Worm (Caenorhabditis elegans): ENCODE measurements around the gene Y71H2AM.3.

Y71H2AM.3 gene

DNA sequence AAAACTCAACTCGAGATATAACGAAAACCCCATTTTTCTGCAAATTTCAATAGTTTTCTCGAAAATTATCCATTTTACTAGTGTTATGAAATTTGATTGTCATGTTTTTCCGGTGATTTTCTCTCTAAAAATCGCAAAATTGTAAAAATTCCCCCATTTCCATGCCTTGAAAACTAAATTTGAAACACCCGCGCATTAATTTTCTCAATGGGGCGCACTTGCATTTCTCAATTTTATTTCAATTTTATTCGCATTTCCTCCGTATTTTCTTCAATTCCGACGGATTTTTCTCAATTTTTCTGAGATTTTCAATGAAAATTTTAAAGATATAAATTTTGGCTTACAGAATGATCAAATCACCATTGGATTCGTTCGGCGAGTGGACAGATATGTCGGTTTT, at the start of gene Y71H2AM.3:
Y71H2AM.3 (plus strand) TSS at position 347 of the 400 bp plus-strand sequence.
- TF ChIP-seq him-1 (tag; optimal IDR thresholded peaks at IDR 0.05), result no peak
- TF ChIP-seq W03F9.2 (tag; optimal IDR thresholded peaks at IDR 0.05), result no peak
- no peak for TF ChIP-seq dao-5 (tag; optimal IDR thresholded peaks at IDR 0.05)

DNA sequence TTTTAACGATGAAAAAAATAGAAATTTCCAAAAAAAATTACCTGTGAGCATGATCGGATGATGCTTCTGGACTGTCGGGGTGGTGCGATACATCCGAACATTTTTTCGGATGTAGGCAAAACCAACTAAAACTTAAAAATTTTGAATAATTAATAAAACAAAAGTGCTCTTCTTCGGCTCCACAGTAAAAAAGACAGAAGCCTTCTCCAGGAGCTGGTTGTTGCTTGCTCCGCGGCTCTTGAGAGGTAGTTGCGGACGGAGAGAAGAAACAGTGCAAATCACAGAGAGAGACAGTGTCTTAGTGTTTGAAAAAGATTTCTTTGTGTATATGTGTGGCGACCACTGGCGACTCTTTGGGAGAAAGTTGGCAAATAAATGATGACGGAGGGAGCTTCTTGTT, 49.0 kb upstream of the Y71H2AM.3 start, which contains the start of gene gldi-9:
gldi-9 (minus strand) TSS at position 101 of the 400 bp plus-strand sequence.
- no peak for TF ChIP-seq him-1 (tag; optimal IDR thresholded peaks at IDR 0.05)
- TF ChIP-seq dao-5 (tag; optimal IDR thresholded peaks at IDR 0.05), result no peak
- no peak for TF ChIP-seq W03F9.2 (tag; optimal IDR thresholded peaks at IDR 0.05)

DNA sequence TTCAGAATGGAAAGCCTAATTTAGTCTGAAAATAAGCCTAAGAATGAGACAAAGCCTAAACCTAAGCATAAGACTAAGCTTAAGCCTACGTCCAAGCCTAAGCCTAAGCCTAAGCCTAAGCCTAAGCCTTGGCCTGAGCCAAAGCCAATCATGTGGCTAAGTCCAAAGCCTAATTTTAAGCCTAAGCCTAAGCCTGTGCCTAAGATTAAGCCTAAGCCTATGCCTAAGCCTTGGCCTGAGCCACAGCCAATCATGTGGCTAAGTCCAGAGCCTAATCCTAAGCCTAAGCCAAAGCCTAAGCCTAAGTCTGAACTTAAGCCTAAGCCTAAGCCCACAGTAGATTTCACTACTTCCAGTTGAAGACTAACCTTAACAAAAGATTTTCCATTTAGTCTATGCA, 47.8 kb upstream of the Y71H2AM.3 start:
- no peak for TF ChIP-seq dao-5 (tag; optimal IDR thresholded peaks at IDR 0.05)
- no peak for TF ChIP-seq W03F9.2 (tag; optimal IDR thresholded peaks at IDR 0.05)
- TF ChIP-seq him-1 (tag; optimal IDR thresholded peaks at IDR 0.05), result no peak

DNA sequence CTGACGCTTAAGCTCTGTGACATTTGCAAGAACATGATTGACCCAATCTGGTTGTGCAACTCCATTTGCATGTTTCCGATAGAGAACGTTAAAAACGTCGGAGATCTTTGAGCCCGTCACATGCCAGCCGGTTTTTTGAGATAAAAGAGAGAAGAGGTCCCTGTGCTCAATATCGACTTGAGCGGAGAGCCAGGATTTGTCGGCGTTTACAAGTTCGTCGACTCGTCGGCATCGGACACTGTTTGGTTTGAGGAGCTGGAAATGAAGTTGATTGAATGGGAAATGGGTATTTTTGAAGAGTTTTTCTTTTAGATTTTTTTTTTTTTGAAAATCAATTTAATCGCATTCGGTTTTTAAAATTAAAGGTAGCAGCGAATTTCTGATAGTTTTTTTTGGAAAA, 47.1 kb upstream of the Y71H2AM.3 start:
- no peak for TF ChIP-seq dao-5 (tag; optimal IDR thresholded peaks at IDR 0.05)

DNA sequence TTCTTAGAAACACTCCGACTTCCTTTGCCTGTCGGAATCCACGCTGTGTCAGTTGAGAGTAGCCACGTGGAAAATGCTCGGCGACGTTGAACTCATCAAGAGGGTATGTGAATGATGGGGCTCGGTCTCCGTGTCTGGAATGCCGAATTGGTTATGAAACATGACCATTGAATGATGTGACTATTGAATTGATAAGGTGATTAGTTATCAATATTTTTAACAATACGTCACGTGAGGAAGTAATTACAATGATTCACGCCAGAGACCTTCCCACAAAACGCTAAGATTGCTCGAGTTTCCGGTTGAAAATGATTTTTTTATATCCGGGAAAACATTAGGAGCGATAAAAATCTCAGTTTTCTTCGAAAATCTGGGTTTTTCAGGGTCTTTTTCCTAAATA, 45.9 kb upstream of the Y71H2AM.3 start:
- no peak for TF ChIP-seq W03F9.2 (tag; optimal IDR thresholded peaks at IDR 0.05)
- no peak for TF ChIP-seq dao-5 (tag; optimal IDR thresholded peaks at IDR 0.05)
- no peak for TF ChIP-seq him-1 (tag; optimal IDR thresholded peaks at IDR 0.05)

DNA sequence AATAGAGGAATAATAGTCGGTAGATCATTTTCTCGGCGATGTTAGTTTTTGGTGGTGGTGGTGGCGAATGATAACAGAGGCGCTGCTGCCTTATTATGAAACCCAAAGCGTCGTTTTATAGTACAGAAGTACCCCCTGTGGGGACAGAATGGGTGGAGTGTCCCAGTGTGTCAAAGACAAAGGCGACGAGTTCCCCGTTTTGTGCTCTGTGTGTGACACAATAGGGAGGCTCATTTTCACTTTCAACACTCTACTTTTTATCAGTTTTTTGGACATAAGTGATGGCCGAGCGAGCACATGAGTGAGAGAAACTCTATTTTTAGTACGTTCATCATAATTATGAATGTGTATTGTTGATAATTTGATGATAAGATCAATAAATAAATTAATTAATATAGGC, 44.5 kb upstream of the Y71H2AM.3 start, which contains the start of gene pho-9:
pho-9 (minus strand) TSS at position 91 of the 400 bp plus-strand sequence.
- no peak for TF ChIP-seq W03F9.2 (tag; optimal IDR thresholded peaks at IDR 0.05)
- TF ChIP-seq dao-5 (tag; optimal IDR thresholded peaks at IDR 0.05), result no peak
- TF ChIP-seq him-1 (tag; optimal IDR thresholded peaks at IDR 0.05), result no peak

DNA sequence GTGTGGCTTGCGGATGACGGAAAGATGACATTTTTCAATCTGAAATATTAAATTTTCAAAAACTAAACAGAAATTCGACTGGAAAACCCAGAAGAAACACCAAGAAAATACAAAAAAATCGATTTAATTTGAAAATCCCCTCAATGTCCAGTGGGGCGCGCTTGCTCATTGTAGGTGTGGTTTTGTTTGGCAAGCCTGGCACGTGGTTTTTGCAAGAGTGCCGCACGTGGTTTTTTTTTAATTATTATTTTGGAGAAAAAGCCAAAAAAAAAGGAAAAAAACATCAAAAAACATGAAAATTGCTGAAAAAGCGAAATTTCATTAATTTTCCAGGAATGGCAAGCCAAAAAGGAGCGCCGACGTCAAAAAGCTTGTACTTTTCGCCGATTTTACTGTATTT, 36.6 kb upstream of the Y71H2AM.3 start, which contains the start of gene swsn-3:
swsn-3 (minus strand) TSS at position 45 of the 400 bp plus-strand sequence.
- TF ChIP-seq him-1 (tag; optimal IDR thresholded peaks at IDR 0.05) (peak; percentile 13), W03F9.2 (tag; optimal IDR thresholded peaks at IDR 0.05) (peak; percentile 85), dao-5 (tag; optimal IDR thresholded peaks at IDR 0.05) (peak; percentile 9)

DNA sequence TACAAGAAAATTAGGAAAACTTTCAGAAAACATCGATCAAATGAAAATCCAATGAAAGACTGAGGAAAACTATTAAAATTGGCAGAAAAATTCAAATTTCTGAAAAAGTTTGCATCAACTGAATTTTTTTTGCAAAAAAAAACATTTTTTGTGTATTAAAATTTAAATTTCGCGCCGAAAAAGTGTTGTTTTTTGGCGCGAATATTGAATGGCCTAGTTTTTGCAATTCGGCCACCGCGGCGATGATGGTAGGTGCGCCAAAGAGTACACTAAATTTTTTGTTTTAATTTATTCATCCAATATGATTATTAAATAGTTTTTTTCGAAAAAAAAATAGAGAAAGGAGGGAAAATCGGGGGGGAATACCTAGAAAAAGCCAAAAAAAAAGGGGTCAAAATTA, 36.2 kb upstream of the Y71H2AM.3 start:
- TF ChIP-seq W03F9.2 (tag; optimal IDR thresholded peaks at IDR 0.05), result no peak
- TF ChIP-seq him-1 (tag; optimal IDR thresholded peaks at IDR 0.05), result no peak
- TF ChIP-seq dao-5 (tag; optimal IDR thresholded peaks at IDR 0.05), result no peak

DNA sequence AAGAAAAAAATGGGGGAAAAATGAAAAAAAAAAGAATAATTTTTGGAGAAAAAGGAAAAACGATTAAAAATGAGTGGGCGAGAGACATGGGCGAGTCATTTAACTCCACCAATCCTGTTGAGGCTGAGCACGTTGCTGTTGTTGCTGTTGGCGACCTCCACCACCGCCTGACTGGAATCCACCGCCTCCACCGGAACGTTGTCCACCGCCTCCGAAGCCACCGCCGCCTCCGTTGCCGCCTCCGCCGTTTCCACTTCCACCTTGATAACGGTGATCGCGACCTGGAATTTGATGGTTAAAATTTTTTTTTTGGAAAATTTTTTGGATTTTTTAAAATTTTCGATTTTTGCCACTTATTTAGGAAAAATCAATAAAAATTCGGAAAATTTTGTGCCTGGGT, 34.5 kb upstream of the Y71H2AM.3 start:
- TF ChIP-seq W03F9.2 (tag; optimal IDR thresholded peaks at IDR 0.05), result no peak
- no peak for TF ChIP-seq him-1 (tag; optimal IDR thresholded peaks at IDR 0.05)
- no peak for TF ChIP-seq dao-5 (tag; optimal IDR thresholded peaks at IDR 0.05)

DNA sequence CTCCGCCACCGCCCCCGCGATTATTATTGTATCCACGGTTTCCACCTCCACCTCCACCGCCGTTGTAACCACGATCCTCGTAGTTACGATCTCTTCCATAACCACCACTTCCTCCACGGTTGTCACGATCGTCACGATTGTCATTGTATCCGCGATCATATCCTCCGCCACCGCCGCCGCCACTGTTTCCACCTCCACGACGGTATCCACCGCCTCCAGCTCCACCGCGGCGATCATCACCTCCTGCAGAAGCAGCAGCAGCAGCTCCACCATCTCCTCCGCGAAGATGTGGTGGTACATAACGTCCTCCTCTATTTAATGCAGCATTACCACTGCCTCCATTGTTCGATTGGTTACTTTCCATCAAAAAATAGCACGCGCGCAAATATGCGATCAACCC, 26.6 kb upstream of the Y71H2AM.3 start, which contains the start of gene laf-1:
laf-1 (minus strand) TSS at position 399 of the 400 bp plus-strand sequence.
- no peak for TF ChIP-seq him-1 (tag; optimal IDR thresholded peaks at IDR 0.05)
- TF ChIP-seq dao-5 (tag; optimal IDR thresholded peaks at IDR 0.05), result no peak
- no peak for TF ChIP-seq W03F9.2 (tag; optimal IDR thresholded peaks at IDR 0.05)

DNA sequence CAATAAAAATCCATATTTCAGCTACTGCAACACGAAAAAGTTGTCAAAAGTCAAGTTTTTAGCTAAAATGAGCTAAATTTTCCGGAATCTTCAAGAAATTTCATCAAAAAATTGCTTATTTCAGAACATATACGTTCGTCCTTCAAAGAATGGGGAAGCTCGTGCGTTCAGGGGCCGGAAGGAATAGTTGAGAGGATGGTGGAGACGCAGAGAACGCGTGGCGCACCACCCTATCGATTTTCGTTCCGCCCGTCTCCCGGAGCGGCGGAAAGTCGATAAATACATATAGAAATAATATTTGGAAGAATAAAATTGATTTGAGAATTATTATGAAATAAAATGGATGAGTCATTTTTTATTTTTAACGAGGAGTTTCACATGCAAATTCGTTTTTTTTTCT, 24.9 kb upstream of the Y71H2AM.3 start:
- TF ChIP-seq W03F9.2 (tag; optimal IDR thresholded peaks at IDR 0.05) (no peak), him-1 (tag; optimal IDR thresholded peaks at IDR 0.05) (no peak), dao-5 (tag; optimal IDR thresholded peaks at IDR 0.05) (no peak)

DNA sequence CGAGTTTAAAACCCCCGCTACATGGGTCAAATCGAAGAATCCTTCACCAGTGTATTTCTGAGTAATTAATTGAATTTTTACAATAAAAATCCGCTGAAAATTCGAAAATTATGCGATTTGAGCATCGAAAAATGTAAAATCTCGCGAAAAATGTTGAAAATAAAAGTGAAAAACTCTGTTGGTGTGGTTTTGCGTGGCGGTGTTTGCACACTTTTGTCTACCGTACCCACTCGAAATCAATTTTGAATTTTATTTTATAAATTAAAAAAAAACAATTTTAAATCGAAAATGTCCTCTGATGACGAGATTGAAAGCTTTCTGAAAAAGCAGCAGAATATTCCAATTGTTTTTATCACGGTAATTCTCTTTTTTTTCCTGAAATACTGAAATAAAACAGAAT, 24.4 kb upstream of the Y71H2AM.3 start, which contains the start of gene Y71H2AM.6:
Y71H2AM.6 (plus strand) TSS at position 264 of the 400 bp plus-strand sequence.
- TF ChIP-seq dao-5 (tag; optimal IDR thresholded peaks at IDR 0.05), result no peak
- no peak for TF ChIP-seq him-1 (tag; optimal IDR thresholded peaks at IDR 0.05)
- TF ChIP-seq W03F9.2 (tag; optimal IDR thresholded peaks at IDR 0.05), result peak; percentile 61

DNA sequence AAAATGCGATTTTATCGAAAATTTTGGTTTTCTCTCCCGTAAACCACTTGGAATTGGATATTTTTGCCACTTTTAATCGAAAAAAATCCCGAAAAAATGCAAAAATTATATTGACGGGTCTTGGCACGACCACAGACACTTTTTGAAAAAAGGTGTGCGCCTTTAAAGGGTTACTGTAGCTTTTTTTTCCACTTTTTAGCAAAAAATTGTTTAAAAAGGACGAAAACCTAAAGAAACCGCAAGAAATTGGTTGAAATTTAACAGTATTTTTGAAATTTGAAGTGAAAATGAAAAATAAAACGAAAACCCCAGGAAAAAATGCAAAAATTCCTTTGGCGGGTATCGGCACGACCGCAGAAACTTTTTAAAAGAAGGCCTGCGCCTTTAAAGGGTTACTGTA, 23.4 kb upstream of the Y71H2AM.3 start:
- TF ChIP-seq W03F9.2 (tag; optimal IDR thresholded peaks at IDR 0.05) (no peak), dao-5 (tag; optimal IDR thresholded peaks at IDR 0.05) (no peak)

DNA sequence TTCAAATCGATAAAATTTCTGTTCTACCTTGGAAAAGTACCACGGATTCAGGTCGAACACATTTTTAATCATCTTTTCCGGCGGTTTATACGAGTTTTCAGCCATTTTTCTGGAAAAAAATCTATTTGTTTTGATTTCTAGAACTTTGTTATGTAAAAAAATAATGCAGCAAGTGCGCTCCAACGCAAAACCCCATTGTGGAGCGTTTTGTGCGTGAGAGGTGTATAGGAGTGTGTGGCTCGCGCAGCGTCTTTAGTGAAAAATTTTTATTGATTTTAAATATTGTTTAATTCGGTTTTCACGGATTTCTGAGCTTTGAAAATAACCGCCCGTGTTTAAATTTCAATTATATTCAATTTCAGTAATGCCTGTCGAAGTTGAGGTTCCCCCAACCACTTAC, 19.4 kb upstream of the Y71H2AM.3 start, which contains the start of gene Y71H2AM.20:
Y71H2AM.20 (minus strand) TSS at position 109 of the 400 bp plus-strand sequence.
- TF ChIP-seq dao-5 (tag; optimal IDR thresholded peaks at IDR 0.05), result no peak
- peak; percentile 37 for TF ChIP-seq him-1 (tag; optimal IDR thresholded peaks at IDR 0.05)
- TF ChIP-seq W03F9.2 (tag; optimal IDR thresholded peaks at IDR 0.05), result peak; percentile 99

DNA sequence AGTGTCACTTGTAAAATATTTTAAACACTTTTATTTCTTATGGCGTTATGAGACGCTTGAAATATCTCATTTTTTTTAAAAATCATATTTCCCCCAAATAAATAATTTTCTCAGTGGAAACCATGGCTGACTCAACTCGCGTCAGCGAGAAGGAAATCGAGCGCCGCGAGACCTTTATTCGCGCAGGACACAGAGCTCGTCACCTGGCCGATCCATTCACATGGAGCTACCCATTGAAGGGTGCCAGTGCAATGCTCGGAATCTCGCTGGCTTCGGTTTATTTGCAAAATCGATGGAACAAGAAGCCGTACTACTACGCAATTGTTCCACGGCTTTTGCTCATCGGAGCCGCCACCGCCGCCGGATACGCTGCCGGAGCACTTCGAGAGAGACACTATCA, 18.5 kb upstream of the Y71H2AM.3 start, which contains the start of gene nduc-2:
nduc-2 (plus strand) TSS at position 113 of the 400 bp plus-strand sequence.
- no peak for TF ChIP-seq him-1 (tag; optimal IDR thresholded peaks at IDR 0.05)
- TF ChIP-seq dao-5 (tag; optimal IDR thresholded peaks at IDR 0.05), result no peak
- no peak for TF ChIP-seq W03F9.2 (tag; optimal IDR thresholded peaks at IDR 0.05)
